Worm (Caenorhabditis elegans) whole organism, L4/young adult: ENCODE measurements around the gene epn-1.

Source experiments
- W03F9.2 ChIP-seq: fragments of 150-350 bp; optimal IDR thresholded peaks from 2 replicates; lab custom pipeline; 2014; ENCODE audit warnings: missing biosample characterization, missing genetic modification characterization
- dao-5 ChIP-seq: sonication (generic microtip); optimal IDR thresholded peaks from 2 replicates; lab custom pipeline; 2016; ENCODE audit warnings: missing genotype, missing genetic modification characterization, moderate library complexity, missing compliant biosample characterization

- no peak for TF ChIP-seq dao-5 (tag; lab: Kevin White, UChicago)
- peak; percentile 32 for TF ChIP-seq W03F9.2 (tag; lab: Kevin White, UChicago)
Measured at ce11 chrX:14783434-14784142, 34.7 kb downstream of the epn-1 start.
